Worm (Caenorhabditis elegans) whole organism, L1 larva: ENCODE results near the gene F57A8.1.

ENCODE experiments used
- C04F5.9 ChIP-seq: sonication (generic microtip); optimal IDR thresholded peaks from 2 replicates; lab custom pipeline; 2016; ENCODE audit warnings: missing genetic modification characterization, missing compliant biosample characterization
- C34B4.2 ChIP-seq: sonication (generic microtip); optimal IDR thresholded peaks from 2 replicates; lab custom pipeline; 2017; ENCODE audit warnings: mild to moderate bottlenecking, missing genetic modification characterization, missing compliant biosample characterization
- F16B12.6 ChIP-seq: fragments of 150-350 bp; optimal IDR thresholded peaks from 2 replicates; lab custom pipeline; 2014; ENCODE audit warnings: missing biosample characterization, missing genetic modification characterization
- alr-1 ChIP-seq: fragments of 200-800 bp; sonication (Bioruptor generic); optimal IDR thresholded peaks from 2 replicates; lab custom pipeline; 2018; ENCODE audit warnings: borderline replicate concordance, mild to moderate bottlenecking, missing genetic modification characterization, missing compliant biosample characterization
- aly-2 ChIP-seq: fragments of 150-350 bp; optimal IDR thresholded peaks from 2 replicates; lab custom pipeline; 2014; ENCODE audit warnings: missing biosample characterization, missing genetic modification characterization
- blmp-1 ChIP-seq: fragments of 150-350 bp; optimal IDR thresholded peaks from 2 replicates; lab custom pipeline; 2014; ENCODE audit warnings: missing biosample characterization, missing genetic modification characterization
- ceh-63 ChIP-seq: fragments of 200-800 bp; sonication (Bioruptor generic); optimal IDR thresholded peaks from 2 replicates; lab custom pipeline; 2018; ENCODE audit warnings: mild to moderate bottlenecking, missing genetic modification characterization, missing compliant biosample characterization
- ceh-8 ChIP-seq: fragments of 200-800 bp; sonication (Bioruptor generic); optimal IDR thresholded peaks from 2 replicates; lab custom pipeline; 2018; ENCODE audit warnings: mild to moderate bottlenecking, missing genetic modification characterization, moderate library complexity, missing compliant biosample characterization
- ceh-82 ChIP-seq, 3 experiments: fragments of 150-350 bp in 1 of 3; sonication (generic microtip) in 2 of 3; optimal IDR thresholded peaks; 2 replicates each; lab custom pipeline; 2014 to 2017; ENCODE audit warnings: missing biosample characterization in 3 of 3, missing genetic modification characterization in 3 of 3
- ces-1 ChIP-seq: fragments of 150-350 bp; optimal IDR thresholded peaks from 2 replicates; lab custom pipeline; 2014; ENCODE audit warnings: missing biosample characterization, missing genetic modification reagents, missing genetic modification characterization
- dpl-1 ChIP-seq, 3 experiments: fragments of 150-350 bp in 2 of 3; sonication (generic microtip) in 1 of 3; optimal IDR thresholded peaks; 2 replicates each; lab custom pipeline; 2014 to 2017; ENCODE audit warnings: missing biosample characterization in 3 of 3, missing genetic modification characterization in 3 of 3, missing genetic modification reagents in 3 of 3
- efl-1 ChIP-seq, 4 experiments: fragments of 150-350 bp; optimal IDR thresholded peaks in 3 of 4; peaks in 1 of 4; 1 replicate in 1 of 4; 2 replicates in 3 of 4; lab custom pipeline; 2014; ENCODE audit warnings: missing biosample characterization in 2 of 4, missing genetic modification characterization in 2 of 4, missing genetic modification reagents in 2 of 4
- elt-3 ChIP-seq, 6 experiments: fragments of 150-350 bp in 1 of 6; sonication (generic microtip); optimal IDR thresholded peaks; 2 replicates each; lab custom pipeline; 2017 to 2018; ENCODE audit warnings: missing biosample characterization in 6 of 6, missing genetic modification characterization in 6 of 6, inconsistent platforms in 1 of 6
- ets-5 ChIP-seq: fragments of 200-800 bp; sonication (Bioruptor generic); IDR thresholded peaks from 2 replicates; pipeline ENCODE4 v1.3.6; 2022; ENCODE audit warnings: missing genetic modification characterization, missing compliant biosample characterization
- fkh-8 ChIP-seq: sonication (generic microtip); optimal IDR thresholded peaks from 2 replicates; lab custom pipeline; 2016; ENCODE audit warnings: mild to moderate bottlenecking, missing genetic modification characterization, missing compliant biosample characterization
- hpl-2 ChIP-seq: fragments of 150-350 bp; optimal IDR thresholded peaks from 2 replicates; lab custom pipeline; 2014; ENCODE audit warnings: missing biosample characterization, missing genetic modification reagents, missing genetic modification characterization
- lin-14 ChIP-seq: fragments of 200-800 bp; sonication (Bioruptor generic); optimal IDR thresholded peaks from 2 replicates; lab custom pipeline; 2018; ENCODE audit warnings: mild to moderate bottlenecking, missing genetic modification characterization, moderate library complexity, missing compliant biosample characterization
- lin-35 ChIP-seq, 2 experiments: fragments of 150-350 bp; optimal IDR thresholded peaks; 2 replicates each; lab custom pipeline; 2014; ENCODE audit warnings: missing biosample characterization in 2 of 2, missing genetic modification characterization in 2 of 2, missing genetic modification reagents in 2 of 2
- lin-39 ChIP-seq: fragments of 150-350 bp; optimal IDR thresholded peaks from 2 replicates; lab custom pipeline; 2014; ENCODE audit warnings: missing biosample characterization, missing genetic modification reagents, missing genetic modification characterization
- lir-3 ChIP-seq: sonication (generic microtip); optimal IDR thresholded peaks from 2 replicates; lab custom pipeline; 2016; ENCODE audit warnings: mild to moderate bottlenecking, missing genetic modification characterization, moderate library complexity, missing compliant biosample characterization; ENCODE audit not compliant: poor library complexity
- nhr-12 ChIP-seq: sonication (generic microtip); optimal IDR thresholded peaks from 2 replicates; lab custom pipeline; 2017; ENCODE audit warnings: missing biosample characterization, missing genetic modification characterization
- nhr-19 ChIP-seq: fragments of 200-800 bp; sonication (Bioruptor generic); conservative IDR thresholded peaks from 2 replicates; pipeline ENCODE4 v1.3.6; 2022; ENCODE audit warnings: missing genetic modification characterization, missing compliant biosample characterization
- nhr-20 ChIP-seq: sonication (generic microtip); optimal IDR thresholded peaks from 2 replicates; lab custom pipeline; 2016; ENCODE audit warnings: mild to moderate bottlenecking, missing genetic modification characterization, missing compliant biosample characterization
- nhr-76 ChIP-seq: sonication (generic microtip); optimal IDR thresholded peaks from 2 replicates; lab custom pipeline; 2017; ENCODE audit warnings: missing biosample characterization, missing genetic modification characterization
- nhr-85 ChIP-seq: sonication (generic microtip); peaks from one replicate; lab custom pipeline; 2016; ENCODE audit warnings: missing genetic modification characterization, inconsistent platforms, missing compliant biosample characterization
- pag-3 ChIP-seq: sonication (generic microtip); optimal IDR thresholded peaks from 2 replicates; lab custom pipeline; 2017; ENCODE audit warnings: missing genetic modification characterization, mild to moderate bottlenecking, missing compliant biosample characterization, antibody characterized with exemption, borderline replicate concordance; ENCODE audit not compliant: insufficient read depth
- pax-3 ChIP-seq: fragments of 200-800 bp; sonication (Bioruptor generic); optimal IDR thresholded peaks from 2 replicates; lab custom pipeline; 2018; ENCODE audit warnings: mild to moderate bottlenecking, missing genetic modification characterization, moderate library complexity, missing compliant biosample characterization
- pqm-1 ChIP-seq: sonication (generic microtip); optimal IDR thresholded peaks from 3 replicates; lab custom pipeline; 2017; ENCODE audit warnings: missing biosample characterization, missing genetic modification characterization
- rnt-1 ChIP-seq: sonication (generic microtip); optimal IDR thresholded peaks from 2 replicates; lab custom pipeline; 2016; ENCODE audit warnings: mild to moderate bottlenecking, missing genetic modification characterization, moderate library complexity, missing compliant biosample characterization
- skn-1 ChIP-seq: fragments of 150-350 bp; optimal IDR thresholded peaks from 2 replicates; lab custom pipeline; 2014; ENCODE audit warnings: missing biosample characterization, missing genetic modification characterization
- snpc-4 ChIP-seq: fragments of 150-350 bp; optimal IDR thresholded peaks from 2 replicates; lab custom pipeline; 2014; ENCODE audit warnings: missing biosample characterization, missing genetic modification characterization
- sptf-1 ChIP-seq: fragments of 150-350 bp; optimal IDR thresholded peaks from 2 replicates; lab custom pipeline; 2014; ENCODE audit warnings: missing biosample characterization, missing genetic modification characterization
- tbx-2 ChIP-seq: sonication (generic microtip); optimal IDR thresholded peaks from 2 replicates; lab custom pipeline; 2016; ENCODE audit warnings: missing genetic modification characterization, missing compliant biosample characterization
- unc-130 ChIP-seq: fragments of 150-350 bp; optimal IDR thresholded peaks from 2 replicates; lab custom pipeline; 2017; ENCODE audit warnings: missing biosample characterization, missing genetic modification characterization, inconsistent platforms
- vab-15 ChIP-seq: sonication (generic microtip); optimal IDR thresholded peaks from 2 replicates; lab custom pipeline; 2017; ENCODE audit warnings: missing genotype, mild to moderate bottlenecking, missing genetic modification characterization, missing compliant biosample characterization
- xbp-1 ChIP-seq: sonication (generic microtip); optimal IDR thresholded peaks from 2 replicates; lab custom pipeline; 2016; ENCODE audit warnings: missing genetic modification characterization, missing compliant biosample characterization
- zag-1 ChIP-seq: fragments of 150-350 bp; optimal IDR thresholded peaks from 2 replicates; lab custom pipeline; 2014; ENCODE audit warnings: missing biosample characterization, missing genetic modification characterization
- zip-4 ChIP-seq: fragments of 200-800 bp; sonication (Bioruptor generic); optimal IDR thresholded peaks from 2 replicates; lab custom pipeline; 2018; ENCODE audit warnings: mild to moderate bottlenecking, missing genetic modification characterization, moderate library complexity, missing compliant biosample characterization
- ztf-4 ChIP-seq: fragments of 150-350 bp; optimal IDR thresholded peaks from 2 replicates; lab custom pipeline; 2014; ENCODE audit warnings: missing biosample characterization, missing genetic modification characterization

F57A8.1 gene

ce11 chrV:10003315-10003969, 33.7 kb upstream of the F57A8.1 start (continued):
- TF ChIP-seq lin-14 (GFP tag; lab: Kevin White, UChicago): peak; percentile 77
- peak; percentile 15 for TF ChIP-seq pag-3 (tag; lab: Kevin White, UChicago)
- no peak for TF ChIP-seq nhr-76
- no peak for TF ChIP-seq zag-1 (tag; lab: Kevin White, UChicago)
- peak; percentile 70 for TF ChIP-seq blmp-1 (tag; lab: Kevin White, UChicago)
- no peak for TF ChIP-seq zip-4 (GFP tag; lab: Kevin White, UChicago)
- TF ChIP-seq xbp-1: peak; percentile 56
- peak; percentile 71 for TF ChIP-seq rnt-1 (tag; lab: Kevin White, UChicago)
- peak; percentile 49 for TF ChIP-seq skn-1 (tag; lab: Kevin White, UChicago)
- no peak for TF ChIP-seq C04F5.9 (tag; lab: Kevin White, UChicago)
- TF ChIP-seq sptf-1 (tag; lab: Kevin White, UChicago): no peak
- TF ChIP-seq vab-15 (tag; lab: Kevin White, UChicago): no peak
- TF ChIP-seq dpl-1 (GFP tag; optimal IDR thresholded peaks at IDR 0.05; lab: Kevin White, UChicago): peak; percentile 54 to 67 (median 60)
- no peak for TF ChIP-seq ceh-8 (GFP tag; lab: Kevin White, UChicago)
- no peak for TF ChIP-seq hpl-2 (GFP tag; lab: Kevin White, UChicago)
- peak in 1 of 6 experiments; percentile 11 for TF ChIP-seq elt-3 (tag; optimal IDR thresholded peaks at IDR 0.05; lab: Kevin White, UChicago)
- peak in 1 of 3 experiments; percentile 62 for TF ChIP-seq ceh-82 (tag; optimal IDR thresholded peaks at IDR 0.05; lab: Kevin White, UChicago)
- peak; percentile 8 for TF ChIP-seq F16B12.6 (tag; lab: Kevin White, UChicago)
- no peak for TF ChIP-seq alr-1 (tag; lab: Kevin White, UChicago)
- TF ChIP-seq lir-3 (tag; lab: Kevin White, UChicago): peak; percentile 30
- TF ChIP-seq ces-1 (GFP tag; lab: Kevin White, UChicago): no peak
- TF ChIP-seq nhr-12 (tag; lab: Kevin White, UChicago): no peak
- TF ChIP-seq fkh-8 (tag; lab: Kevin White, UChicago): peak; percentile 22
- no peak for TF ChIP-seq pqm-1 (tag; lab: Kevin White, UChicago)
- TF ChIP-seq ets-5 (GFP tag; lab: Robert Waterston, UW): no peak
- TF ChIP-seq ceh-63: no peak
- peak; percentile 41 for TF ChIP-seq tbx-2 (tag; lab: Kevin White, UChicago)
- no peak for TF ChIP-seq ztf-4 (tag; lab: Kevin White, UChicago)
- no peak for TF ChIP-seq lin-39 (tag; lab: Kevin White, UChicago)
- TF ChIP-seq aly-2 (tag; lab: Kevin White, UChicago): no peak
- TF ChIP-seq nhr-19 (GFP tag; lab: Robert Waterston, UW): peak; percentile 48

- TF ChIP-seq lin-35 (GFP tag; optimal IDR thresholded peaks at IDR 0.05; lab: Kevin White, UChicago) (peak in 1 of 2 experiments; percentile 21), snpc-4 (tag; lab: Kevin White, UChicago) (peak; percentile 67), nhr-85 (tag; lab: Kevin White, UChicago) (peak; percentile 9), nhr-20 (tag; lab: Kevin White, UChicago) (peak; percentile 21), blmp-1 (tag; lab: Kevin White, UChicago) (peak; percentile 21)
Observed at ce11 chrV:10004048-10004761, 32.9 kb upstream of the F57A8.1 start, which contains the start of gene uda-1. Gene uda-1, plus strand, starts transcription at chrV:10004755.

- TF ChIP-seq lin-35 (GFP tag; optimal IDR thresholded peaks at IDR 0.05; lab: Kevin White, UChicago): peak in 1 of 2 experiments; percentile 8
- TF ChIP-seq efl-1 (optimal IDR thresholded peaks at IDR 0.05; lab: Kevin White, UChicago): no peak
- TF ChIP-seq efl-1 (GFP tag; optimal IDR thresholded peaks at IDR 0.05 in 1 of 2; lab: Kevin White, UChicago): peak in 1 of 2 experiments; percentile 90
- no peak for TF ChIP-seq nhr-20 (tag; lab: Kevin White, UChicago)
- peak in 1 of 6 experiments; percentile 27 for TF ChIP-seq elt-3 (tag; optimal IDR thresholded peaks at IDR 0.05; lab: Kevin White, UChicago)
- no peak for TF ChIP-seq C34B4.2
- no peak for TF ChIP-seq pax-3 (tag; lab: Kevin White, UChicago)
- TF ChIP-seq unc-130 (tag; lab: Kevin White, UChicago): peak; percentile 34
Observed at ce11 chrV:10006374-10006773, 30.8 kb upstream of the F57A8.1 start.
